Fruit fly (Drosophila melanogaster) whole organism, embryonic: Measurements from ENCODE around the gene CecB.

Experiments
- Atf3 ChIP-seq: fragments of 200-800 bp; sonication (Bioruptor generic); optimal IDR thresholded peaks from 3 replicates; lab custom pipeline; 2016; ENCODE audit warnings: missing biosample characterization, missing genetic modification characterization
- B-H2 ChIP-seq: fragments of 200-800 bp; sonication (Bioruptor generic); optimal IDR thresholded peaks from 2 replicates; lab custom pipeline; 2018; ENCODE audit warnings: missing biosample characterization, mild to moderate bottlenecking, missing genetic modification characterization
- Bgb ChIP-seq: fragments of 200-800 bp; sonication (Bioruptor generic); IDR thresholded peaks from 2 replicates; pipeline ENCODE4 v1.3.6; 2022; ENCODE audit warnings: missing biosample characterization, missing genetic modification characterization; ENCODE audit not compliant: partially characterized antibody
- Bteb2 ChIP-seq: fragments of 200-800 bp; sonication (Bioruptor generic); optimal IDR thresholded peaks from 2 replicates; lab custom pipeline; 2016; ENCODE audit warnings: missing biosample characterization, missing genetic modification characterization
- CG10431 ChIP-seq: fragments of 200-800 bp; sonication (Bioruptor generic); optimal IDR thresholded peaks from 3 replicates; lab custom pipeline; 2018; ENCODE audit warnings: missing biosample characterization, mild to moderate bottlenecking, missing genetic modification characterization
- CG10565 ChIP-seq: fragments of 200-800 bp; sonication (Bioruptor generic); optimal IDR thresholded peaks from 3 replicates; lab custom pipeline; 2016; ENCODE audit warnings: missing biosample characterization, mild to moderate bottlenecking, missing genetic modification characterization
- CG11085 ChIP-seq: fragments of 200-800 bp; sonication (Bioruptor generic); IDR thresholded peaks from 2 replicates; pipeline ENCODE4 v1.3.6; 2022; ENCODE audit warnings: missing biosample characterization, missing genetic modification characterization
- CG11695 ChIP-seq: fragments of 200-800 bp; sonication (Bioruptor generic); IDR thresholded peaks from 3 replicates; pipeline ENCODE4 v1.3.6; 2022; ENCODE audit warnings: missing biosample characterization, missing genetic modification characterization
- CG11696 ChIP-seq: fragments of 200-800 bp; sonication (Bioruptor generic); IDR thresholded peaks from 2 replicates; pipeline ENCODE4 v1.3.6; 2022; ENCODE audit warnings: missing biosample characterization, missing genetic modification characterization
- CG12744 ChIP-seq: fragments of 200-800 bp; sonication (Bioruptor generic); optimal IDR thresholded peaks from 2 replicates; lab custom pipeline; 2016; ENCODE audit warnings: missing biosample characterization, missing genetic modification characterization
- CG13424 ChIP-seq: fragments of 200-800 bp; sonication (Bioruptor generic); optimal IDR thresholded peaks from 2 replicates; lab custom pipeline; 2019; ENCODE audit warnings: missing biosample characterization, mild to moderate bottlenecking, missing genetic modification characterization, moderate library complexity
- CG13894 ChIP-seq: fragments of 200-800 bp; sonication (Bioruptor generic); optimal IDR thresholded peaks from 3 replicates; lab custom pipeline; 2018; ENCODE audit warnings: missing biosample characterization, mild to moderate bottlenecking, missing genetic modification characterization, moderate library complexity
- CG15479 ChIP-seq: fragments of 200-800 bp; sonication (Bioruptor generic); optimal IDR thresholded peaks from 3 replicates; lab custom pipeline; 2019; ENCODE audit warnings: missing biosample characterization, mild to moderate bottlenecking, missing genetic modification characterization, moderate library complexity
- CG17361 ChIP-seq: fragments of 200-800 bp; sonication (Bioruptor generic); IDR thresholded peaks from 3 replicates; pipeline ENCODE4 v1.3.6; 2022; ENCODE audit warnings: missing biosample characterization, missing genetic modification characterization
- CG32767 ChIP-seq: fragments of 200-800 bp; sonication (Bioruptor generic); IDR thresholded peaks from 2 replicates; pipeline ENCODE4 v1.3.6; 2022; ENCODE audit warnings: missing biosample characterization, missing genetic modification characterization
- CG4854 ChIP-seq: fragments of 200-800 bp; sonication (Bioruptor generic); optimal IDR thresholded peaks from 2 replicates; lab custom pipeline; 2016; ENCODE audit warnings: missing biosample characterization, missing genetic modification characterization, inconsistent platforms
- CG6254 ChIP-seq: fragments of 200-800 bp; sonication (Bioruptor generic); optimal IDR thresholded peaks from 3 replicates; lab custom pipeline; 2017; ENCODE audit warnings: mild to moderate bottlenecking, missing biosample characterization, missing genetic modification reagents, missing genetic modification characterization
- CG8290 ChIP-seq, 3 experiments: fragments of 200-800 bp; sonication (Bioruptor generic); optimal IDR thresholded peaks; 2 replicates each; lab custom pipeline; 2016 to 2019; ENCODE audit warnings: missing biosample characterization in 3 of 3, missing genetic modification characterization in 3 of 3, mild to moderate bottlenecking in 2 of 3, moderate library complexity in 1 of 3
- CG8924 ChIP-seq: fragments of 200-800 bp; optimal IDR thresholded peaks from 3 replicates; lab custom pipeline; 2019; ENCODE audit warnings: missing biosample characterization, mild to moderate bottlenecking, missing genetic modification characterization, moderate library complexity
- CG8944 ChIP-seq: fragments of 200-800 bp; sonication (Bioruptor generic); optimal IDR thresholded peaks from 3 replicates; lab custom pipeline; 2016; ENCODE audit warnings: missing biosample characterization, missing genetic modification characterization
- CG9609 ChIP-seq: fragments of 200-800 bp; sonication (Bioruptor generic); optimal IDR thresholded peaks from 3 replicates; lab custom pipeline; 2016; ENCODE audit warnings: missing biosample characterization, missing genetic modification characterization
- CG9727 ChIP-seq: fragments of 200-800 bp; sonication (Bioruptor generic); optimal IDR thresholded peaks from 3 replicates; lab custom pipeline; 2017; ENCODE audit warnings: missing biosample characterization, mild to moderate bottlenecking, missing genetic modification characterization
- D19A ChIP-seq: fragments of 200-800 bp; optimal IDR thresholded peaks from 3 replicates; lab custom pipeline; 2019; ENCODE audit warnings: missing biosample characterization, mild to moderate bottlenecking, missing genetic modification characterization, moderate library complexity
- Dbx ChIP-seq: fragments of 200-800 bp; sonication (Bioruptor generic); IDR thresholded peaks from 3 replicates; pipeline ENCODE4 v1.3.6; 2022; ENCODE audit warnings: missing biosample characterization, missing genetic modification characterization
- Gug ChIP-seq: fragments of 200-800 bp; sonication (Bioruptor generic); IDR thresholded peaks from 4 replicates; pipeline ENCODE4 v1.3.6; 2022; ENCODE audit warnings: missing biosample characterization, missing genetic modification characterization
- HLHmδ ChIP-seq: fragments of 200-800 bp; sonication (Bioruptor generic); optimal IDR thresholded peaks from 2 replicates; lab custom pipeline; 2018; ENCODE audit warnings: missing biosample characterization, mild to moderate bottlenecking, missing genetic modification characterization, moderate library complexity
- Hmr ChIP-seq: fragments of 200-800 bp; sonication (Bioruptor generic); optimal IDR thresholded peaks from 3 replicates; lab custom pipeline; 2017; ENCODE audit warnings: mild to moderate bottlenecking, missing biosample characterization, missing genetic modification reagents, missing genetic modification characterization
- Hr3 ChIP-seq: fragments of 200-800 bp; sonication (Bioruptor generic); optimal IDR thresholded peaks from 3 replicates; lab custom pipeline; 2016; ENCODE audit warnings: missing biosample characterization, missing genetic modification characterization
- MTF-1 ChIP-seq: fragments of 200-800 bp; sonication (Bioruptor generic); optimal IDR thresholded peaks from 2 replicates; lab custom pipeline; 2018; ENCODE audit warnings: missing biosample characterization, mild to moderate bottlenecking, missing genetic modification characterization, borderline replicate concordance
- Nf-YC ChIP-seq: fragments of 200-800 bp; optimal IDR thresholded peaks from 3 replicates; lab custom pipeline; 2019; ENCODE audit warnings: missing biosample characterization, mild to moderate bottlenecking, missing genetic modification characterization, moderate library complexity
- Sox102F ChIP-seq: fragments of 200-800 bp; sonication (Bioruptor generic); optimal IDR thresholded peaks from 2 replicates; lab custom pipeline; 2018; ENCODE audit warnings: missing biosample characterization, mild to moderate bottlenecking, missing genetic modification characterization, moderate library complexity
- Vsx1 ChIP-seq: fragments of 200-800 bp; sonication (Bioruptor generic); optimal IDR thresholded peaks from 2 replicates; lab custom pipeline; 2017; ENCODE audit warnings: missing biosample characterization, mild to moderate bottlenecking, missing genetic modification characterization, missing genetic modification reagents
- bcd ChIP-seq: fragments of 200-800 bp; sonication (Bioruptor generic); optimal IDR thresholded peaks from 2 replicates; lab custom pipeline; 2017; ENCODE audit warnings: missing biosample characterization, mild to moderate bottlenecking, missing genetic modification characterization
- br ChIP-seq: fragments of >200 bp; optimal IDR thresholded peaks from 2 replicates; lab custom pipeline; 2017
- caup ChIP-seq: fragments of 200-800 bp; sonication (Bioruptor generic); optimal IDR thresholded peaks from 3 replicates; lab custom pipeline; 2017; ENCODE audit warnings: missing biosample characterization, mild to moderate bottlenecking, missing genetic modification characterization, moderate library complexity; ENCODE audit not compliant: severe bottlenecking
- dati ChIP-seq: fragments of 200-800 bp; sonication (Bioruptor generic); IDR thresholded peaks from 2 replicates; pipeline ENCODE4 v1.3.6; 2022; ENCODE audit warnings: missing biosample characterization, missing genetic modification characterization
- ftz-f1 ChIP-seq: fragments of 200-800 bp; sonication (Bioruptor generic); optimal IDR thresholded peaks from 2 replicates; lab custom pipeline; 2016; ENCODE audit warnings: missing biosample characterization, missing genetic modification characterization
- fu2 ChIP-seq: fragments of 200-800 bp; sonication (Bioruptor generic); optimal IDR thresholded peaks from 2 replicates; lab custom pipeline; 2016; ENCODE audit warnings: missing biosample characterization, missing genetic modification characterization
- gcm2 ChIP-seq: fragments of 200-800 bp; sonication (Bioruptor generic); optimal IDR thresholded peaks from 2 replicates; lab custom pipeline; 2016; ENCODE audit warnings: missing biosample characterization, missing genetic modification characterization
- her ChIP-seq: fragments of 200-800 bp; sonication (Bioruptor generic); optimal IDR thresholded peaks from 2 replicates; lab custom pipeline; 2016; ENCODE audit warnings: missing biosample characterization, missing genetic modification characterization
- lola ChIP-seq, 3 experiments: fragments of >200 bp in 2 of 3; fragments of 200-800 bp in 1 of 3; sonication (Bioruptor generic) in 1 of 3; optimal IDR thresholded peaks; 2 replicates each; lab custom pipeline; 2017 to 2019; ENCODE audit warnings: missing biosample characterization in 3 of 3, missing genetic modification characterization in 3 of 3, mild to moderate bottlenecking in 1 of 3, moderate library complexity in 1 of 3
- nom ChIP-seq: fragments of 200-800 bp; sonication (Bioruptor generic); optimal IDR thresholded peaks from 2 replicates; lab custom pipeline; 2017; ENCODE audit warnings: missing biosample characterization, missing genetic modification characterization, mild to moderate bottlenecking, moderate library complexity, missing genetic modification reagents
- pb ChIP-seq: fragments of 200-800 bp; sonication (Bioruptor generic); optimal IDR thresholded peaks from 3 replicates; lab custom pipeline; 2016; ENCODE audit warnings: missing biosample characterization, missing genetic modification characterization
- pros ChIP-seq: fragments of 200-800 bp; sonication (Bioruptor generic); optimal IDR thresholded peaks from 3 replicates; lab custom pipeline; 2019; ENCODE audit warnings: missing biosample characterization, mild to moderate bottlenecking, missing genetic modification characterization, moderate library complexity
- rib ChIP-seq: fragments of 200-800 bp; sonication (Bioruptor generic); IDR thresholded peaks from 2 replicates; pipeline ENCODE4 v1.3.6; 2022; ENCODE audit warnings: missing biosample characterization, missing genetic modification characterization
- sd ChIP-seq: fragments of 200-800 bp; sonication (Bioruptor generic); optimal IDR thresholded peaks from 3 replicates; lab custom pipeline; 2018; ENCODE audit warnings: missing biosample characterization, mild to moderate bottlenecking, missing genetic modification characterization, moderate library complexity
- sug ChIP-seq: fragments of 200-800 bp; optimal IDR thresholded peaks from 2 replicates; lab custom pipeline; 2019; ENCODE audit warnings: missing biosample characterization, mild to moderate bottlenecking, missing genetic modification characterization, moderate library complexity
- tgo ChIP-seq: fragments of 200-800 bp; sonication (Bioruptor generic); IDR thresholded peaks from 3 replicates; pipeline ENCODE4 v1.3.6; 2022; ENCODE audit warnings: missing biosample characterization, missing genetic modification characterization
- tx ChIP-seq: fragments of 200-800 bp; sonication (Bioruptor generic); optimal IDR thresholded peaks from 2 replicates; lab custom pipeline; 2016; ENCODE audit warnings: missing biosample characterization, missing genetic modification characterization
- wdn ChIP-seq: fragments of 200-800 bp; sonication (Bioruptor generic); IDR thresholded peaks from 2 replicates; pipeline ENCODE4 v1.3.6; 2022; ENCODE audit warnings: missing biosample characterization, missing genetic modification characterization

The CecB gene

DNA sequence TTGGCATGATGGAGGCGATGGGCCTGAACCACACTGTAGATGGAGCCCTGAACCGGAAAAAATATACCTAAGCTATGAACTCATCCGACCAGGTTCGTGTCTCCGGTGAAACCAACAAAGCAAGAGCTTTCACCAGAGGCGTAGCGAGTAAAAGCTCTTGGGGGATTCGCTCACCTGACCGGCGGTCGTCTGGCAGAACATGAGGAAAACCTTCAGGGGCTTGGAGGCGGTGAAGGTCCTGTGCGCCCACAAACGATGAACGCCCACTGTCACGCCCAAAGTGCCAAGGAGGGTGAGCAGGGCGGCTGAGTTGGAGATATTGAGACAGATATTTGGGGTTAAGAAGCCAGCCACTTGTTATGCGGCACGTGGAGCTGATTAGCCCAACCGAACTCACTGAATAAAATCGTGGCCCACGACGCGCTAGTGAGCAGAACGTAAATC lies 18.0 kb downstream of the CecB start (continued):
- no peak for TF ChIP-seq CG6254 (GFP tag; lab: Kevin White, UChicago)
- TF ChIP-seq CG32767 (GFP tag; lab: Robert Waterston, UW), result no peak
- TF ChIP-seq tgo, result peak; percentile 52
- TF ChIP-seq caup, result peak; percentile 57
- TF ChIP-seq CG11695, result peak; percentile 59; the same call in 1 of the 3 replicates
- no peak for TF ChIP-seq CG11696 (GFP tag; lab: Robert Waterston, UW)
- no peak for TF ChIP-seq br (lab: Kevin White, UChicago)
- peak; percentile 2 for TF ChIP-seq CG12744
- TF ChIP-seq CG13424, result peak; percentile 53
- TF ChIP-seq CG10565, result no peak
- TF ChIP-seq CG10431, result no peak
- 0 out of 2 replicates have a peak, but pooled peaks have one; percentile 23 for TF ChIP-seq CG11085 (GFP tag; lab: Robert Waterston, UW)
- TF ChIP-seq CG8924 (tag; lab: Kevin White, UChicago), result no peak
- TF ChIP-seq ftz-f1 (GFP tag; lab: Kevin White, UChicago), result peak; percentile 63
- TF ChIP-seq tx (GFP tag; lab: Kevin White, UChicago), result no peak
- TF ChIP-seq CG17361, result 0 out of 3 replicates have a peak, but pooled peaks have one; percentile 25
- TF ChIP-seq pb (GFP tag; lab: Kevin White, UChicago), result no peak
- TF ChIP-seq bcd (GFP tag; lab: Kevin White, UChicago), result peak; percentile 58
- peak; percentile 80; the same call in 1 of the 2 replicates for TF ChIP-seq rib (GFP tag; lab: Robert Waterston, UW)
- TF ChIP-seq Atf3, result peak; percentile 6
- TF ChIP-seq wdn, result peak; percentile 37; the same call in 1 of the 2 replicates
- peak; percentile 42 for TF ChIP-seq B-H2
- peak; percentile 5 for TF ChIP-seq sd (tag; lab: Kevin White, UChicago)
- TF ChIP-seq HLHmδ (GFP tag; lab: Kevin White, UChicago), result no peak
- peak; percentile 51 for TF ChIP-seq sug (tag; lab: Kevin White, UChicago)
- no peak for TF ChIP-seq nom
- TF ChIP-seq CG8290 (GFP tag; optimal IDR thresholded peaks at IDR 0.05; lab: Kevin White, UChicago), result no peak
- TF ChIP-seq CG8290 (tag; optimal IDR thresholded peaks at IDR 0.05; lab: Kevin White, UChicago), result peak in 1 of 2 experiments; percentile 86
- peak; percentile 13 for TF ChIP-seq CG9609 (GFP tag; lab: Kevin White, UChicago)
- TF ChIP-seq CG13894, result peak; percentile 1
- TF ChIP-seq CG9727 (GFP tag; lab: Kevin White, UChicago), result no peak
- peak; percentile 47 for TF ChIP-seq CG8944 (GFP tag; lab: Kevin White, UChicago)
- TF ChIP-seq Dbx, result peak; percentile 71; the same call in 2 of the 3 replicates
- TF ChIP-seq D19A (tag; lab: Kevin White, UChicago), result no peak
- TF ChIP-seq Bteb2 (GFP tag; lab: Kevin White, UChicago), result peak; percentile 50
- peak; percentile 53 for TF ChIP-seq Nf-YC (tag; lab: Kevin White, UChicago)
- TF ChIP-seq Vsx1 (GFP tag; lab: Kevin White, UChicago), result peak; percentile 91
- TF ChIP-seq MTF-1, result no peak
- peak; percentile 59; the same call in 2 of the 4 replicates for TF ChIP-seq Gug (GFP tag; lab: Robert Waterston, UW)
- TF ChIP-seq CG4854 (GFP tag; lab: Kevin White, UChicago), result no peak
- peak; percentile 72 for TF ChIP-seq her (GFP tag; lab: Kevin White, UChicago)
- TF ChIP-seq Sox102F (GFP tag; lab: Kevin White, UChicago), result no peak
- TF ChIP-seq fu2 (GFP tag; lab: Kevin White, UChicago), result peak; percentile 47
- TF ChIP-seq Hr3 (GFP tag; lab: Kevin White, UChicago), result no peak
- TF ChIP-seq dati (GFP tag; lab: Robert Waterston, UW), result no peak
- peak; percentile 35; the same call in 1 of the 2 replicates for TF ChIP-seq Bgb (GFP tag; lab: Robert Waterston, UW)
- TF ChIP-seq pros (GFP tag; lab: Kevin White, UChicago), result no peak
- TF ChIP-seq Hmr (GFP tag; lab: Kevin White, UChicago), result peak; percentile 74
- no peak for TF ChIP-seq CG15479
- no peak for TF ChIP-seq gcm2 (GFP tag; lab: Kevin White, UChicago)
- TF ChIP-seq lola (GFP tag; optimal IDR thresholded peaks at IDR 0.05; lab: Kevin White, UChicago), result no peak
